Worm (Caenorhabditis elegans): ENCODE results near the gene srw-69.
A peak's percentile ranks its signal among the peaks of the same experiment; 100 is the strongest.

Gene srw-69

DNA sequence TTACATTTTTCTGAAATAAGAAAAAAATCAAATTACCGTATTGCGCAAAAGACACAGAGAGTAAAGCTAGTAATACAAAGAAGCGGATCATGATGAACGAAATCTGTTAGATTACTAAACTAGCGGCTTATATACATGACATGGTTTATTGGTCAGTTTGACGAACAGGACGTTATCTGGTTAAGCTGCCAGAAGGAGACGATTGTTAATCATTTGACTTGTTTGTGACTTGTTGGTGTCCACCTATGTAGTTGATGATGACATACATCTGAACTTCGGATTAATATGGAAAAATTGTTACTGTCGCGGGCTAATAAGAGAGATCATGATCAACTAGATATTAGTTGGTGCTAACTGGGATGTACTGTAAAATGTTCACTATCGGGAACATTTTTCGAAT, 28.7 kb downstream of the srw-69 start, which contains the start of gene cnc-9:
cnc-9 (minus strand) TSS at position 101 of the 400 bp plus-strand sequence.
- no peak for TF ChIP-seq nhr-77 (tag; optimal IDR thresholded peaks at IDR 0.05)
- no peak for TF ChIP-seq mdt-29 (GFP tag; IDR thresholded peaks at IDR 0.05)
- TF ChIP-seq lsy-2 (tag; optimal IDR thresholded peaks at IDR 0.05): no peak
- TF ChIP-seq nhr-237 (tag; optimal IDR thresholded peaks at IDR 0.05): no peak
- no peak for TF ChIP-seq zfp-2 (tag; optimal IDR thresholded peaks at IDR 0.05)
- no peak for TF ChIP-seq skn-1 (tag; optimal IDR thresholded peaks at IDR 0.05)
- TF ChIP-seq ceh-32 (tag; optimal IDR thresholded peaks at IDR 0.05; ENCODE audit: poor library complexity): no peak
- no peak for TF ChIP-seq ceh-28 (tag; optimal IDR thresholded peaks at IDR 0.05)
- no peak for TF ChIP-seq unc-130 (GFP tag; optimal IDR thresholded peaks at IDR 0.05)
- no peak for TF ChIP-seq lin-29 (GFP tag; IDR thresholded peaks at IDR 0.05)
- no peak for TF ChIP-seq fkh-10 (GFP tag; optimal IDR thresholded peaks at IDR 0.05)
- TF ChIP-seq R02D3.7 (tag; optimal IDR thresholded peaks at IDR 0.05): no peak
- no peak for TF ChIP-seq daf-8 (GFP tag; IDR thresholded peaks at IDR 0.05)
- TF ChIP-seq ces-1 (GFP tag; optimal IDR thresholded peaks at IDR 0.05): no peak
- TF ChIP-seq ZK337.2 (GFP tag; IDR thresholded peaks at IDR 0.05): no peak

DNA sequence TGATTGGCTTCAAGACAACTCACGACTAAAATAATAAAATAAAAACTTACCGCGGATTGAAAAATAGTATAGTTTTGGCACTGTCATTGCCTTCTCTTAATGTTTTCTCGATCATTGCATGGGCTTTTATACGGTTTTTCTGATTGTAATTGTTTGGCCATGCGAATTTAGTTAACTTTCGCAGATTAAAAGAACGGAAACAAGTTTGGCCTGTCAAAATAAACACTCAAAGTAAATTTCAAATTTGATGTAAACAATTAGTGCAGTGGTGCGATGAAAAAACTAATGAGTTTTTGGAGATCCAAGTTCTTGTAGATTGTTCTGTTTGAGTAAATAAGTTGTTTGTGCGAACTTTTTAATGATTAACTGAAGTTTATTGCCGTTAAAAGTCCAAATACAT, 29.6 kb downstream of the srw-69 start, which contains the start of gene gst-41:
gst-41 (minus strand) TSS at position 101 of the 400 bp plus-strand sequence.
- no peak for TF ChIP-seq lin-1 (GFP tag; IDR thresholded peaks at IDR 0.05)
- TF ChIP-seq zip-2 (tag; optimal IDR thresholded peaks at IDR 0.05): no peak
- TF ChIP-seq lim-7 (GFP tag; IDR thresholded peaks at IDR 0.05): no peak
- TF ChIP-seq ceh-62 (tag; optimal IDR thresholded peaks at IDR 0.05): no peak
- no peak for TF ChIP-seq nhr-48 (tag; optimal IDR thresholded peaks at IDR 0.05)
- TF ChIP-seq hlh-30 (tag; optimal IDR thresholded peaks at IDR 0.05; ENCODE audit: insufficient read depth): no peak
- TF ChIP-seq pqm-1 (tag; optimal IDR thresholded peaks at IDR 0.05): no peak
- TF ChIP-seq nhr-111 (GFP tag; optimal IDR thresholded peaks at IDR 0.05): no peak
- TF ChIP-seq Y105C5A.15 (GFP tag; IDR thresholded peaks at IDR 0.05): no peak
- no peak for TF ChIP-seq rbr-2 (tag; optimal IDR thresholded peaks at IDR 0.05)
- no peak for TF ChIP-seq dmd-8 (GFP tag; IDR thresholded peaks at IDR 0.05)
- TF ChIP-seq ZK546.5 (tag; optimal IDR thresholded peaks at IDR 0.05): no peak
- no peak for TF ChIP-seq T20F7.1 (GFP tag; optimal IDR thresholded peaks at IDR 0.05)

- TF ChIP-seq unc-130 (GFP tag; optimal IDR thresholded peaks at IDR 0.05) (no peak), unc-62 (GFP tag; optimal IDR thresholded peaks at IDR 0.05 in 1 of 2) (peak in 1 of 2 experiments; percentile 2), unc-62 (tag; optimal IDR thresholded peaks at IDR 0.05) (no peak)
Measured at ce11 chrV:7395359-7395758, 33.4 kb downstream of the srw-69 start, which contains the start of gene srx-9. Gene srx-9, minus strand, starts transcription at chrV:7395459.

- TF ChIP-seq spr-3 (GFP tag; optimal IDR thresholded peaks at IDR 0.05): no peak
- TF ChIP-seq nhr-48 (tag; optimal IDR thresholded peaks at IDR 0.05): no peak
- no peak for TF ChIP-seq pha-4 (GFP tag; IDR thresholded peaks at IDR 0.05)
- TF ChIP-seq pha-4 (tag; optimal IDR thresholded peaks at IDR 0.05): no peak
- TF ChIP-seq nhr-25 (tag; optimal IDR thresholded peaks at IDR 0.05; ENCODE audit: borderline replicate concordance, insufficient read depth): no peak
- no peak for TF ChIP-seq daf-16 (GFP tag; optimal IDR thresholded peaks at IDR 0.05)
- peak; percentile 59 for TF ChIP-seq daf-16 (tag; optimal IDR thresholded peaks at IDR 0.05)
- TF ChIP-seq ctbp-1 (GFP tag; IDR thresholded peaks at IDR 0.05): no peak
- TF ChIP-seq aly-2 (tag; optimal IDR thresholded peaks at IDR 0.05): no peak
- TF ChIP-seq pqm-1 (tag; optimal IDR thresholded peaks at IDR 0.05): peak; percentile 77
- no peak for TF ChIP-seq snpc-4 (tag; optimal IDR thresholded peaks at IDR 0.05)
- no peak for TF ChIP-seq aha-1 (tag)
- no peak for TF ChIP-seq mxl-2 (GFP tag; conservative IDR thresholded peaks at IDR 0.05)
- TF ChIP-seq ceh-20 (GFP tag; IDR thresholded peaks at IDR 0.05): no peak
- TF ChIP-seq ZK337.2 (GFP tag; IDR thresholded peaks at IDR 0.05): no peak
- TF ChIP-seq set-16 (GFP tag; IDR thresholded peaks at IDR 0.05): no peak
- TF ChIP-seq nhr-102 (tag; optimal IDR thresholded peaks at IDR 0.05): no peak
- TF ChIP-seq unc-130 (GFP tag; optimal IDR thresholded peaks at IDR 0.05): no peak
- TF ChIP-seq nhr-28 (tag; optimal IDR thresholded peaks at IDR 0.05): peak; percentile 26
- no peak for TF ChIP-seq T20F7.1 (GFP tag; optimal IDR thresholded peaks at IDR 0.05)
- TF ChIP-seq dve-1 (tag; optimal IDR thresholded peaks at IDR 0.05; ENCODE audit: insufficient read depth): peak; percentile 24
- no peak for TF ChIP-seq zip-11 (GFP tag; IDR thresholded peaks at IDR 0.05)
Measured at ce11 chrV:7391933-7392332, 36.8 kb downstream of the srw-69 start, which contains the start of gene fbxa-105. Gene fbxa-105, minus strand, starts transcription at chrV:7392029.
